Fruit fly (Drosophila melanogaster) whole organism, embryonic: ENCODE results near the gene CG7907.

Experiments used
- Atf-2 ChIP-seq: fragments of 200-800 bp; sonication (Bioruptor generic); optimal IDR thresholded peaks from 2 replicates; lab custom pipeline; 2016; ENCODE audit warnings: missing biosample characterization, missing genetic modification characterization
- CG12659 ChIP-seq: fragments of 200-800 bp; sonication (Bioruptor generic); optimal IDR thresholded peaks from 3 replicates; lab custom pipeline; 2017; ENCODE audit warnings: mild to moderate bottlenecking, missing biosample characterization, missing genetic modification reagents, missing genetic modification characterization
- CG9437 ChIP-seq: fragments of 200-800 bp; sonication (Bioruptor generic); optimal IDR thresholded peaks from 2 replicates; lab custom pipeline; 2018; ENCODE audit warnings: missing biosample characterization, mild to moderate bottlenecking, missing genetic modification characterization
- HLH54F ChIP-seq: fragments of 200-800 bp; sonication (Bioruptor generic); optimal IDR thresholded peaks from 3 replicates; lab custom pipeline; 2016; ENCODE audit warnings: missing biosample characterization, missing genetic modification characterization
- insv ChIP-seq, 2 experiments: fragments of 200-800 bp; sonication (Bioruptor generic); optimal IDR thresholded peaks; 3 replicates each; lab custom pipeline; 2016 to 2018; ENCODE audit warnings: missing biosample characterization in 2 of 2, missing genetic modification characterization in 2 of 2
- pros ChIP-seq: fragments of 200-800 bp; sonication (Bioruptor generic); optimal IDR thresholded peaks from 3 replicates; lab custom pipeline; 2019; ENCODE audit warnings: missing biosample characterization, mild to moderate bottlenecking, missing genetic modification characterization, moderate library complexity
- sens ChIP-seq: fragments of 200-800 bp; sonication (Bioruptor generic); peaks from one replicate; lab custom pipeline; 2016; ENCODE audit warnings: missing biosample characterization, missing genetic modification characterization
- tin ChIP-seq: fragments of 200-800 bp; sonication (Bioruptor generic); optimal IDR thresholded peaks from 3 replicates; lab custom pipeline; 2016; ENCODE audit warnings: missing biosample characterization, missing genetic modification characterization
- unc-4 ChIP-seq: fragments of 200-800 bp; sonication (Bioruptor generic); IDR thresholded peaks from 2 replicates; pipeline ENCODE4 v1.3.6; 2022; ENCODE audit warnings: missing biosample characterization, missing genetic modification characterization; ENCODE audit not compliant: partially characterized antibody

DNA sequence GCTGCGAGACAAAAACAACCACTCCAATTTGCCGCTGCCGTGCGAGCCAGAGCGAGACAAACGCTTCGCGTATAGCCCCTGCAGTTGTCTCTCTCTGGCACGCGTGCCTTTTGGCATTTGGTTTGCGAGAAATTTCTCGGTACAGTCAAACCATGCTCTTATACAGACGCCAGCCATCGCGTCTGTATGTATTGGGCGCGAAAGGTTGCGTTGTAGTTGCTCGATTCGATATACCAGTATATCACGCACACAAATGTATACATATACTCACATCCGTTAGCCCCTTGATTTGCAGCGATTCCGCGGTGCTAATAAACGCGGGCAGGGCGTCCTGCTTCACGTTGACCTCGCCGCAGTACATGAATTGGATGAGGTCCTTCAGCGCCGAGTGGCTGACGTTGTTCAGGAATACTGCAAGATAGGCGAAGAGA, 27.2 kb upstream of the CG7907 start:
- no peak for TF ChIP-seq insv (GFP tag; optimal IDR thresholded peaks at IDR 0.05; lab: Kevin White, UChicago)
- no peak; the same call in none of the 2 replicates for TF ChIP-seq unc-4 (GFP tag; lab: Robert Waterston, UW)
- no peak for TF ChIP-seq HLH54F (GFP tag; lab: Kevin White, UChicago)
- no peak for TF ChIP-seq tin
- TF ChIP-seq Atf-2, result no peak
- TF ChIP-seq CG12659, result peak; percentile 79
- peak; percentile 43 for TF ChIP-seq pros (GFP tag; lab: Kevin White, UChicago)
- TF ChIP-seq sens (GFP tag; lab: Kevin White, UChicago), result peak; percentile 73
- no peak for TF ChIP-seq CG9437 (GFP tag; lab: Kevin White, UChicago)
